Worm (Caenorhabditis elegans) whole organism, L1 larva: ENCODE measurements around the gene K08F4.5.

Experiments
- aly-2 ChIP-seq: fragments of 150-350 bp; optimal IDR thresholded peaks from 2 replicates; lab custom pipeline; 2014; ENCODE audit warnings: missing biosample characterization, missing genetic modification characterization
- grh-1 ChIP-seq: fragments of 200-800 bp; sonication (Bioruptor generic); IDR thresholded peaks from 2 replicates; pipeline ENCODE4 v1.3.6; 2022; ENCODE audit warnings: missing genetic modification reagents, missing genetic modification characterization, missing compliant biosample characterization
- lin-39 ChIP-seq: fragments of 150-350 bp; optimal IDR thresholded peaks from 2 replicates; lab custom pipeline; 2014; ENCODE audit warnings: missing biosample characterization, missing genetic modification reagents, missing genetic modification characterization
- lsy-2 ChIP-seq, 2 experiments: fragments of 150-350 bp; optimal IDR thresholded peaks; 2 replicates each; lab custom pipeline; 2014; ENCODE audit warnings: missing biosample characterization in 2 of 2, missing genetic modification characterization in 2 of 2
- tbx-2 ChIP-seq: sonication (generic microtip); optimal IDR thresholded peaks from 2 replicates; lab custom pipeline; 2016; ENCODE audit warnings: missing genetic modification characterization, missing compliant biosample characterization
- zag-1 ChIP-seq: fragments of 150-350 bp; optimal IDR thresholded peaks from 2 replicates; lab custom pipeline; 2014; ENCODE audit warnings: missing biosample characterization, missing genetic modification characterization

- no peak for TF ChIP-seq zag-1
- TF ChIP-seq lin-39 (tag; lab: Kevin White, UChicago) = no peak
- peak; percentile 61 for TF ChIP-seq tbx-2 (tag; lab: Kevin White, UChicago)
- TF ChIP-seq aly-2 (tag; lab: Kevin White, UChicago) = no peak
- TF ChIP-seq grh-1 (GFP tag; lab: Robert Waterston, UW) = no peak
- TF ChIP-seq lsy-2 (tag; optimal IDR thresholded peaks at IDR 0.05; lab: Kevin White, UChicago) = peak; percentile 69 to 92
Measured at ce11 chrIV:10085401-10086187, 50.1 kb downstream of the K08F4.5 start, which contains the start of the genes col-2 and ndc-80.
